Worm (Caenorhabditis elegans) whole organism, L3 larva: Measurements from ENCODE around the gene srz-72.

Experiments used
- ceh-16 ChIP-seq: sonication (generic microtip); optimal IDR thresholded peaks from 2 replicates; lab custom pipeline; 2017; ENCODE audit warnings: missing biosample characterization, missing genetic modification characterization
- elt-1 ChIP-seq: fragments of 150-350 bp; optimal IDR thresholded peaks from 2 replicates; lab custom pipeline; 2014; ENCODE audit warnings: missing biosample characterization, missing genetic modification characterization
- elt-3 ChIP-seq, 3 experiments: fragments of 150-350 bp in 1 of 3; sonication (generic microtip) in 2 of 3; optimal IDR thresholded peaks; 2 replicates in 2 of 3; 4 replicates in 1 of 3; lab custom pipeline; 2014 to 2017; ENCODE audit warnings: missing biosample characterization in 3 of 3, missing genetic modification characterization in 3 of 3
- nhr-77 ChIP-seq: fragments of 150-350 bp; optimal IDR thresholded peaks from 2 replicates; lab custom pipeline; 2014; ENCODE audit warnings: missing biosample characterization, missing genetic modification characterization
- pqm-1 ChIP-seq: fragments of 150-350 bp; optimal IDR thresholded peaks from 2 replicates; lab custom pipeline; 2017; ENCODE audit warnings: missing biosample characterization, missing genetic modification characterization, inconsistent platforms

- TF ChIP-seq elt-3 (tag; optimal IDR thresholded peaks at IDR 0.05; lab: Kevin White, UChicago) (no peak), elt-1 (tag; lab: Kevin White, UChicago) (no peak), nhr-77 (tag; lab: Kevin White, UChicago) (no peak), pqm-1 (tag; lab: Kevin White, UChicago) (no peak), ceh-16 (tag; lab: Kevin White, UChicago) (no peak)
Observed at ce11 chrIV:16324589-16324988, 25.6 kb downstream of the srz-72 start, which contains the start of gene srz-105.
